Fruit fly (Drosophila melanogaster): ENCODE measurements around the gene CG2794.

The CG2794 gene

DNA sequence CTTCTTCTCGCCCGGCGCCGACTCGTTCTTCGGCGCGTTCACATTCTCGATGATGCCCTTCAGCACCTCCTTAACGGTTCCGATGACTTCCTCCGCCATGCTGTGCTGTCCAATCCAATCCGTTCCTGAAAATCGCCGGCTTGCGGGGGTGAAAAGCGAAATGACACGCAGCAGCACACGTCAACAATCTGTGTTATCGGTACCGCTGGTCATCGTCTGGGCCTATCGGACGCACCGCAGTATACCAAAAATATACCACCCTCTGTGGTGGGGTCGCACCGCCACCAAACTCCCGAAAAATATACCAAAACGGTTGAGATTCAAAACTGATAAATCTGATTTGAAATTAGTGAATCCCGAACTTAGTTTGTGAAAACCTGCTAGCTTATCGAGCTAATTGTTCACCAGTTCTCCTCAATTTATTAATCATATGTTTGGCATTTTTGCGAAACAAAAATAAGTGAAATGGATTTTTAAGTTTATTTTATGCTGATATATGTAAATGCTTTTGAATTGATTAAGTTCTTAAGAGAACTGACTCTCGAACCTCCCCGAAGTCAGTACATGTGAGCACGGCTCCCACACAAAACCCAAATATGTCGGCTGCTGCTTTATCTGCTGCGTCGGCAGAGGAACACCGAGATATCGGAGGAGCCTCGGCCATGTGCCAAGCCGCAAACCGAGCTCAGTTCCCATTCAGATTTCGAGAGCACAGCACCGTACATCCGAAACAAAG is 19.4 kb upstream of the CG2794 start, which contains the start of the genes Spp and nAChRbeta3:
Gene Spp, minus strand, starts transcription at position 210 of the 736 bp plus-strand sequence.
Gene nAChRbeta3, plus strand, starts transcription at position 686 of the 736 bp plus-strand sequence.
- TF ChIP-seq Sin3A (optimal IDR thresholded peaks at IDR 0.05) (no peak), psq (optimal IDR thresholded peaks at IDR 0.05) (no peak), h (optimal IDR thresholded peaks at IDR 0.05) (no peak), insv (optimal IDR thresholded peaks at IDR 0.05) (no peak), ttk (optimal IDR thresholded peaks at IDR 0.05) (no peak), Myc (optimal IDR thresholded peaks at IDR 0.05) (no peak)

- TF ChIP-seq ttk (optimal IDR thresholded peaks at IDR 0.05) (no peak), Myc (optimal IDR thresholded peaks at IDR 0.05) (no peak), h (optimal IDR thresholded peaks at IDR 0.05) (no peak), Sin3A (optimal IDR thresholded peaks at IDR 0.05) (no peak), psq (optimal IDR thresholded peaks at IDR 0.05) (no peak), insv (optimal IDR thresholded peaks at IDR 0.05) (no peak)
Observed at dm6 chr2L:547978-548377, 16.0 kb upstream of the CG2794 start.

DNA sequence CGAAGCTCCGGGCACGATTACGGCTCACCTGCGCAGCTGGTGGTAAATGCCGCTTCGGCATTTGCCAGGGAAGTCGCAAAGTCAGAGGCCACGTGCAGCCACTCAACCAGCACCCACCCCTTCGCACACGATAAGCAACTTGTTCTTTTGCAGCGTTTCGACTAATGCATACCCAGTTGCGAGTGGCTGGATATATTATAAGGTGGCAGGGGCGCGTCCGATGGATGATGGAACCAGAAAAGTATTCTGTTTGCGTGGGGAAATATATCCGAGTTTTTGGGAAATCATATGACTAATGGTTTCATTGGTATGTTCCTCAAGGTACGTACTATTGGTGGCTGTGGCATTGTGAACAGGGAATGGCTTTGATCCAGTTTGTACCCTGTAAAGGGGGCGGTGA is 14.3 kb upstream of the CG2794 start:
- TF ChIP-seq Myc (optimal IDR thresholded peaks at IDR 0.05) (no peak), Sin3A (optimal IDR thresholded peaks at IDR 0.05) (no peak), insv (optimal IDR thresholded peaks at IDR 0.05) (no peak)

DNA sequence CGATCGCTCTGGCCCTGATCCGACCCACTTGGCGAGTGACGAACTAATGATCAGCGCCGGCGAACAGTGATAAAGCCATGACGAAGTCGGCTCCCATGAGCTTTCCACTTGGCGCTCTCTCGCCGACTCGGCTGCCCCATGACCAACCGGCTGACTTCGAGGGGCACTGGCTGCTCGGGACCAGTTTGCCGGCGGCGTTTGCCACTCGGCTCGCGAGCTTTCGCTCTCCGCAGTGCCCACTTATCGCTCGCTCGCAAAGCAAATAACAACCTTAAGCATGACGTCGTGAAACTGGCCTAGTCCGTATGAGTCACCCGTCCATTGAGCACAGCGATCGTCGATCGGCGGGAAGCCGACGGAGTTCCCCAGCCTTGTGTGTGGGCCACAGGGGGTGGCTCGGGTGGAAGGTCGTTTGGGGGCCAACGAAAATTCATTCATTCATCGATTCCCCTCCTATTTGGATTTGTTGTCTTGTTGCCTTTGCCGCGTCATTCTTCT is 11.5 kb upstream of the CG2794 start, which contains the start of gene Ets21C:
Gene Ets21C, minus strand, starts transcription at position 492 of the 498 bp plus-strand sequence.
- no peak for TF ChIP-seq Myc (optimal IDR thresholded peaks at IDR 0.05)
- TF ChIP-seq insv (optimal IDR thresholded peaks at IDR 0.05), result peak; percentile 21

DNA sequence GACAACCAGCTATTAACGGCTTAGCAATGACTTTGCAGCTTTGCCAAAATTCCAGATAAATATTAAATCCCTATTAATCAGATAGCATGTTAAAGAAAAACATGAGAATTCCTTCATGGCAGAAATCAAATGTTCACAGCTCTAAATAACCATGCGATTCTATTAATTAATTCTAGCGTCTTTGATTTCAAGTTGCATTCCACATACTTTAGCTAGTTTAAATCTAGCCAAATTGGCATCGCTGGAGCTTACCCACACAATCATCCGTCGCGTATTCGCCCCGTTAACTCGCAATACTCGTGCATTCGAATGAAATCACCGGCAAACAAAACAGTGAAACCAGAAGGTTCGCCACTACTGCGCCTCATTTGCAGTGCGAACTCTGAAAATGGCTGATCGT is 4.7 kb upstream of the CG2794 start, which contains the start of gene Tspo:
Gene Tspo, plus strand, starts transcription at position 302 of the 400 bp plus-strand sequence.
- TF ChIP-seq h (optimal IDR thresholded peaks at IDR 0.05), result no peak
- TF ChIP-seq Sin3A (optimal IDR thresholded peaks at IDR 0.05), result no peak
- TF ChIP-seq psq (optimal IDR thresholded peaks at IDR 0.05), result no peak
- TF ChIP-seq Myc (optimal IDR thresholded peaks at IDR 0.05), result no peak
- TF ChIP-seq ttk (optimal IDR thresholded peaks at IDR 0.05), result no peak
- TF ChIP-seq insv (optimal IDR thresholded peaks at IDR 0.05), result no peak

- TF ChIP-seq ttk (optimal IDR thresholded peaks at IDR 0.05), result no peak
- no peak for TF ChIP-seq Myc (optimal IDR thresholded peaks at IDR 0.05)
- no peak for TF ChIP-seq h (optimal IDR thresholded peaks at IDR 0.05)
- no peak for TF ChIP-seq psq (optimal IDR thresholded peaks at IDR 0.05)
- no peak for TF ChIP-seq insv (optimal IDR thresholded peaks at IDR 0.05)
- no peak for TF ChIP-seq Sin3A (optimal IDR thresholded peaks at IDR 0.05)
Observed at dm6 chr2L:559770-560567, 4.0 kb upstream of the CG2794 start, which contains the start of gene rempA. Gene rempA (minus strand): TSS chr2L:560310.

DNA sequence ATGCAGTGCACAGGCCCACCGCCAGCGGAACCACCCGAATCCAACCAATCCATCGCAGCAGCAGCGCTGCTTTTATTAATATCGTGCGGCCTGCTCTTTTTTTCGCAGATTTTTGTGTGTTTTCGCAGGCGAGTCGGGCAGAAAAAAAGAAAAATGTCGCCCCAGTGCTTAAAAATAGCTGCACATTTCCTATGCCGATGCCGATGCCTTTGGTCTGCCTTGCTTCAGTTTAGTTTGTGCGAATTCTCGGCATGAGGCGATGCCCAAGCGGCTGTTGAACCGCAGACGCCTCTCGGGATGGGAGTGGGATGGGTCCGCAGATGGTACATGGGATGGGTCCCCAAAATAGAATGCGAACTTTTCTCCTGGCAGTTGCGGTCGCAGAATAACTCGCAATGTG is 649 bp upstream of the CG2794 start:
- no peak for TF ChIP-seq Sin3A (optimal IDR thresholded peaks at IDR 0.05)
- no peak for TF ChIP-seq Myc (optimal IDR thresholded peaks at IDR 0.05)
- TF ChIP-seq insv (optimal IDR thresholded peaks at IDR 0.05), result no peak
- no peak for TF ChIP-seq psq (optimal IDR thresholded peaks at IDR 0.05)
- TF ChIP-seq h (optimal IDR thresholded peaks at IDR 0.05), result no peak
- no peak for TF ChIP-seq ttk (optimal IDR thresholded peaks at IDR 0.05)

- no peak for TF ChIP-seq h (optimal IDR thresholded peaks at IDR 0.05)
- TF ChIP-seq psq (optimal IDR thresholded peaks at IDR 0.05), result no peak
- no peak for TF ChIP-seq ttk (optimal IDR thresholded peaks at IDR 0.05)
- TF ChIP-seq Myc (optimal IDR thresholded peaks at IDR 0.05), result no peak
- no peak for TF ChIP-seq insv (optimal IDR thresholded peaks at IDR 0.05)
- no peak for TF ChIP-seq Sin3A (optimal IDR thresholded peaks at IDR 0.05)
Observed at dm6 chr2L:568030-568429, 4.1 kb downstream of the CG2794 start, which contains the start of the genes Nle and Sf3b1. Gene Nle (minus strand): TSS chr2L:568121. Gene Sf3b1 (plus strand): TSS chr2L:568340.

- no peak for TF ChIP-seq ttk (optimal IDR thresholded peaks at IDR 0.05)
- no peak for TF ChIP-seq insv (optimal IDR thresholded peaks at IDR 0.05)
- TF ChIP-seq Myc (optimal IDR thresholded peaks at IDR 0.05), result no peak
- TF ChIP-seq h (optimal IDR thresholded peaks at IDR 0.05), result no peak
- TF ChIP-seq Sin3A (optimal IDR thresholded peaks at IDR 0.05), result no peak
- no peak for TF ChIP-seq psq (optimal IDR thresholded peaks at IDR 0.05)
Observed at dm6 chr2L:574226-574625, 10.3 kb downstream of the CG2794 start, which contains the start of the genes Ipk2 and cold. Gene Ipk2 (minus strand): TSS chr2L:574264. Gene cold (plus strand): TSS chr2L:574291.

dm6 chr2L:576559-577184 is 12.7 kb downstream of the CG2794 start, which contains the start of gene Ptth:
Gene Ptth (minus strand): TSS chr2L:576896.
- TF ChIP-seq Myc (optimal IDR thresholded peaks at IDR 0.05) (no peak), ttk (optimal IDR thresholded peaks at IDR 0.05) (no peak), insv (optimal IDR thresholded peaks at IDR 0.05) (no peak), psq (optimal IDR thresholded peaks at IDR 0.05) (no peak), h (optimal IDR thresholded peaks at IDR 0.05) (no peak), Sin3A (optimal IDR thresholded peaks at IDR 0.05) (no peak)

DNA sequence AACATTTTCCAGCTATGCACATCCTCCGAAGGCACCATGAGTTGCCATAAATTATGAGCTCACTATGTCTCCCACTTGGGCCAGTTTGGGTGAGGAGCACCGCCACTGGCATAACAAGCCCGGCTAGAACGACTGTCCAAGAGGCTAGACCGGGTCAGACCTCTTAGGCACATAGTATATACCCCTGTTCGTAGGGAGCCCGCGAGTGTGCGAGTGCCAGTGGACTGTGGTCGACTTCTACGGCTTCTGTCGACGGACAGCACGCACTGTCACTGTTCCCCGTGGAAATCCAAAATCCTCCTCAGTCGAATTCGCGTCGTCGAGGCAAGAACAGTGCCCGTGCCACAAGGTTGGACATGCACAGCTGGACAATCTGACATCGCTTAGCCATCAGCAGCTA is 13.2 kb downstream of the CG2794 start, which contains the start of gene Pph13:
Gene Pph13, plus strand, starts transcription at position 301 of the 400 bp plus-strand sequence.
- TF ChIP-seq Sin3A (optimal IDR thresholded peaks at IDR 0.05), result no peak
- no peak for TF ChIP-seq Myc (optimal IDR thresholded peaks at IDR 0.05)
- TF ChIP-seq insv (optimal IDR thresholded peaks at IDR 0.05), result no peak
- no peak for TF ChIP-seq psq (optimal IDR thresholded peaks at IDR 0.05)
- no peak for TF ChIP-seq ttk (optimal IDR thresholded peaks at IDR 0.05)
- TF ChIP-seq h (optimal IDR thresholded peaks at IDR 0.05), result no peak

Measured in Kc167 (cell line).